Worm (Caenorhabditis elegans) whole organism, mixed stage, embryonic: ENCODE results near the gene spig-1.
"Not testable (repeated sequence)": the region's sequence is repeated elsewhere in the genome, so short reads cannot be mapped to it uniquely, and the experiment has no call there.

Experiments used
- M03D4.4 ChIP-seq: sonication (generic microtip); optimal IDR thresholded peaks from 2 replicates; lab custom pipeline; 2017; ENCODE audit warnings: mild to moderate bottlenecking, missing genetic modification characterization, missing compliant biosample characterization
- bed-3 ChIP-seq: fragments of 200-800 bp; sonication (Bioruptor generic); optimal IDR thresholded peaks from 3 replicates; lab custom pipeline; 2018; ENCODE audit warnings: mild to moderate bottlenecking, missing genetic modification characterization, moderate library complexity, missing compliant biosample characterization
- blmp-1 ChIP-seq: fragments of 150-350 bp; optimal IDR thresholded peaks from 2 replicates; lab custom pipeline; 2014; ENCODE audit warnings: missing biosample characterization, missing genetic modification characterization
- ceh-39 ChIP-seq: fragments of 150-350 bp; optimal IDR thresholded peaks from 2 replicates; lab custom pipeline; 2014; ENCODE audit warnings: missing biosample characterization, missing genetic modification characterization
- ceh-43 ChIP-seq: fragments of 200-800 bp; sonication (Bioruptor generic); optimal IDR thresholded peaks from 2 replicates; lab custom pipeline; 2018; ENCODE audit warnings: mild to moderate bottlenecking, missing genetic modification characterization, moderate library complexity, missing compliant biosample characterization
- ceh-83 ChIP-seq: fragments of 200-800 bp; sonication (Bioruptor generic); optimal IDR thresholded peaks from 2 replicates; lab custom pipeline; 2018; ENCODE audit warnings: mild to moderate bottlenecking, missing genetic modification characterization, missing compliant biosample characterization
- ces-1 ChIP-seq: fragments of 150-350 bp; optimal IDR thresholded peaks from 2 replicates; lab custom pipeline; 2014; ENCODE audit warnings: missing biosample characterization, missing genetic modification reagents, missing genetic modification characterization
- cnd-1 ChIP-seq: fragments of 200-800 bp; sonication (Bioruptor generic); optimal IDR thresholded peaks from 2 replicates; lab custom pipeline; 2018; ENCODE audit warnings: mild to moderate bottlenecking, missing genetic modification characterization, missing compliant biosample characterization
- drap-1 ChIP-seq: fragments of 200-800 bp; sonication (Bioruptor generic); optimal IDR thresholded peaks from 3 replicates; lab custom pipeline; 2018; ENCODE audit warnings: mild to moderate bottlenecking, missing genetic modification characterization, missing compliant biosample characterization
- elt-1 ChIP-seq: sonication (generic microtip); optimal IDR thresholded peaks from 2 replicates; lab custom pipeline; 2017; ENCODE audit warnings: missing genetic modification characterization, mild to moderate bottlenecking, missing compliant biosample characterization, antibody characterized with exemption, moderate library complexity, borderline replicate concordance; ENCODE audit not compliant: insufficient read depth
- elt-3 ChIP-seq: fragments of 150-350 bp; optimal IDR thresholded peaks from 2 replicates; lab custom pipeline; 2014; ENCODE audit warnings: missing biosample characterization, missing genetic modification characterization
- flh-1 ChIP-seq: fragments of 200-800 bp; sonication (Bioruptor generic); optimal IDR thresholded peaks from 2 replicates; lab custom pipeline; 2018; ENCODE audit warnings: mild to moderate bottlenecking, missing genetic modification characterization, moderate library complexity, missing compliant biosample characterization
- ham-2 ChIP-seq: fragments of 200-800 bp; sonication (Bioruptor generic); optimal IDR thresholded peaks from 2 replicates; lab custom pipeline; 2018; ENCODE audit warnings: mild to moderate bottlenecking, missing genetic modification characterization, missing compliant biosample characterization
- hlh-1 ChIP-seq: fragments of 150-350 bp; optimal IDR thresholded peaks from 2 replicates; lab custom pipeline; 2014; ENCODE audit warnings: missing biosample characterization, missing genetic modification reagents, missing genetic modification characterization
- lin-13 ChIP-seq: fragments of 150-350 bp; optimal IDR thresholded peaks from 2 replicates; lab custom pipeline; 2014; ENCODE audit warnings: missing biosample characterization, missing genetic modification characterization
- lin-32 ChIP-seq: fragments of 200-800 bp; sonication (Bioruptor generic); optimal IDR thresholded peaks from 2 replicates; lab custom pipeline; 2018; ENCODE audit warnings: mild to moderate bottlenecking, missing genetic modification characterization, missing compliant biosample characterization
- lsy-2 ChIP-seq: fragments of 150-350 bp; optimal IDR thresholded peaks from 2 replicates; lab custom pipeline; 2014; ENCODE audit warnings: missing biosample characterization, missing genetic modification characterization
- mab-5 ChIP-seq: fragments of 150-350 bp; optimal IDR thresholded peaks from 2 replicates; lab custom pipeline; 2014; ENCODE audit warnings: missing biosample characterization, missing genetic modification characterization
- mep-1 ChIP-seq: fragments of 150-350 bp; optimal IDR thresholded peaks from 2 replicates; lab custom pipeline; 2017; ENCODE audit warnings: missing biosample characterization, missing genetic modification reagents, missing genetic modification characterization, inconsistent platforms
- mls-2 ChIP-seq: sonication (generic microtip); optimal IDR thresholded peaks from 2 replicates; lab custom pipeline; 2016; ENCODE audit warnings: mild to moderate bottlenecking, missing genetic modification characterization, moderate library complexity, missing compliant biosample characterization
- nhr-12 ChIP-seq: fragments of 150-350 bp; optimal IDR thresholded peaks from 2 replicates; lab custom pipeline; 2014; ENCODE audit warnings: missing biosample characterization, missing genetic modification characterization
- nhr-2 ChIP-seq: fragments of 150-350 bp; optimal IDR thresholded peaks from 2 replicates; lab custom pipeline; 2014; ENCODE audit warnings: missing biosample characterization, missing genetic modification characterization
- nhr-237 ChIP-seq: fragments of 150-350 bp; optimal IDR thresholded peaks from 2 replicates; lab custom pipeline; 2014; ENCODE audit warnings: missing biosample characterization, missing genetic modification characterization
- nhr-28 ChIP-seq: fragments of 150-350 bp; optimal IDR thresholded peaks from 2 replicates; lab custom pipeline; 2014; ENCODE audit warnings: missing biosample characterization, missing genetic modification characterization
- nhr-76 ChIP-seq: sonication (generic microtip); optimal IDR thresholded peaks from 2 replicates; lab custom pipeline; 2017; ENCODE audit warnings: missing biosample characterization, missing genetic modification characterization
- pha-4 ChIP-seq: fragments of 150-350 bp; optimal IDR thresholded peaks from 2 replicates; lab custom pipeline; 2018; ENCODE audit warnings: missing biosample characterization, missing genetic modification reagents, missing genetic modification characterization
- sem-2 ChIP-seq: fragments of 200-800 bp; sonication (Bioruptor generic); optimal IDR thresholded peaks from 2 replicates; lab custom pipeline; 2018; ENCODE audit warnings: mild to moderate bottlenecking, missing genetic modification characterization, missing compliant biosample characterization
- snpc-4 ChIP-seq: fragments of 150-350 bp; optimal IDR thresholded peaks from 2 replicates; lab custom pipeline; 2014; ENCODE audit warnings: missing biosample characterization, missing genetic modification characterization
- sptf-1 ChIP-seq: sonication (generic microtip); optimal IDR thresholded peaks from 2 replicates; lab custom pipeline; 2017; ENCODE audit warnings: mild to moderate bottlenecking, missing genetic modification characterization, moderate library complexity, missing compliant biosample characterization
- tbx-8 ChIP-seq: fragments of 200-800 bp; sonication (Bioruptor generic); optimal IDR thresholded peaks from 2 replicates; lab custom pipeline; 2018; ENCODE audit warnings: mild to moderate bottlenecking, missing genetic modification characterization, moderate library complexity, missing compliant biosample characterization
- unc-120 ChIP-seq: sonication (generic microtip); optimal IDR thresholded peaks from 2 replicates; lab custom pipeline; 2017; ENCODE audit warnings: missing genetic modification characterization, missing compliant biosample characterization; ENCODE audit not compliant: poor library complexity, severe bottlenecking
- unc-39 ChIP-seq: fragments of 150-350 bp; optimal IDR thresholded peaks from 2 replicates; lab custom pipeline; 2014; ENCODE audit warnings: missing biosample characterization, missing genetic modification characterization
- unc-62 ChIP-seq: fragments of 150-350 bp; optimal IDR thresholded peaks from 2 replicates; lab custom pipeline; 2014; ENCODE audit warnings: missing biosample characterization, missing genetic modification reagents, missing genetic modification characterization
- zip-8 ChIP-seq: fragments of 150-350 bp; optimal IDR thresholded peaks from 2 replicates; lab custom pipeline; 2014; ENCODE audit warnings: missing biosample characterization, missing genetic modification characterization
- ztf-11 ChIP-seq: fragments of 150-350 bp; optimal IDR thresholded peaks from 2 replicates; lab custom pipeline; 2014; ENCODE audit warnings: missing biosample characterization, missing genetic modification characterization

The spig-1 gene

ce11 chrV:7057795-7058194 lies 6.3 kb downstream of the spig-1 start, which contains the start of gene Y57E12AL.2:
Y57E12AL.2 (plus strand) TSS chrV:7058095.
- TF ChIP-seq nhr-2, mls-2, unc-120 (tag; lab: Kevin White, UChicago): not testable (repeated sequence)

- TF ChIP-seq ztf-11 (tag; lab: Kevin White, UChicago) (no peak), cnd-1 (tag; lab: Kevin White, UChicago) (no peak), elt-1 (tag; lab: Kevin White, UChicago) (no peak), lin-32 (no peak), elt-3 (tag; lab: Kevin White, UChicago) (no peak), ceh-43 (GFP tag; lab: Kevin White, UChicago) (no peak), lin-13 (tag; lab: Kevin White, UChicago) (no peak), nhr-76 (no peak), flh-1 (GFP tag; lab: Kevin White, UChicago) (no peak), ces-1 (GFP tag; lab: Kevin White, UChicago) (no peak), zip-8 (no peak), mab-5 (no peak), M03D4.4 (tag; lab: Kevin White, UChicago) (no peak), ceh-39 (tag; lab: Kevin White, UChicago) (no peak), unc-120 (tag; lab: Kevin White, UChicago) (no peak), tbx-8 (no peak), drap-1 (GFP tag; lab: Kevin White, UChicago) (no peak)
Observed at ce11 chrV:7059350-7059749, 7.8 kb downstream of the spig-1 start, which contains the start of gene mdt-6. mdt-6 (minus strand) TSS chrV:7059624.

ce11 chrV:7060396-7060795 lies 8.9 kb downstream of the spig-1 start, which contains the start of the genes Y57E12AL.6 and Y57E12AL.1:
Y57E12AL.6 (minus strand) TSS chrV:7060470.
Y57E12AL.1 (plus strand) TSS chrV:7060530.
- TF ChIP-seq nhr-237 (tag; lab: Kevin White, UChicago) = peak; percentile 67
- peak; percentile 89 for TF ChIP-seq sptf-1 (tag; lab: Kevin White, UChicago)
- peak; percentile 80 for TF ChIP-seq lin-13 (tag; lab: Kevin White, UChicago)
- TF ChIP-seq unc-39 = no peak
- TF ChIP-seq mep-1 (tag; lab: Kevin White, UChicago) = peak; percentile 71
- TF ChIP-seq flh-1 (GFP tag; lab: Kevin White, UChicago) = no peak
- TF ChIP-seq ceh-83 = no peak
- TF ChIP-seq mls-2 (tag; lab: Kevin White, UChicago) = peak; percentile 72
- TF ChIP-seq blmp-1 = no peak
- peak; percentile 39 for TF ChIP-seq bed-3 (GFP tag; lab: Kevin White, UChicago)
- TF ChIP-seq lin-32 = peak; percentile 12
- peak; percentile 71 for TF ChIP-seq zip-8
- no peak for TF ChIP-seq snpc-4 (tag; lab: Kevin White, UChicago)
- peak; percentile 56 for TF ChIP-seq ceh-39 (tag; lab: Kevin White, UChicago)
- TF ChIP-seq ham-2 (GFP tag; lab: Kevin White, UChicago) = peak; percentile 14
- peak; percentile 35 for TF ChIP-seq hlh-1
- TF ChIP-seq drap-1 (GFP tag; lab: Kevin White, UChicago) = peak; percentile 1
- no peak for TF ChIP-seq tbx-8
- peak; percentile 37 for TF ChIP-seq ces-1 (GFP tag; lab: Kevin White, UChicago)
- TF ChIP-seq nhr-12 (tag; lab: Kevin White, UChicago) = no peak
- no peak for TF ChIP-seq mab-5
- peak; percentile 55 for TF ChIP-seq unc-120 (tag; lab: Kevin White, UChicago)
- TF ChIP-seq nhr-76 = no peak
- TF ChIP-seq ceh-43 (GFP tag; lab: Kevin White, UChicago) = peak; percentile 68
- TF ChIP-seq cnd-1 (tag; lab: Kevin White, UChicago) = peak; percentile 53
- peak; percentile 11 for TF ChIP-seq sem-2 (GFP tag; lab: Kevin White, UChicago)
- TF ChIP-seq M03D4.4 (tag; lab: Kevin White, UChicago) = peak; percentile 78
- no peak for TF ChIP-seq elt-1 (tag; lab: Kevin White, UChicago)
- TF ChIP-seq nhr-2 (tag; lab: Kevin White, UChicago) = no peak
- TF ChIP-seq ztf-11 (tag; lab: Kevin White, UChicago) = no peak
- TF ChIP-seq elt-3 (tag; lab: Kevin White, UChicago) = no peak
- TF ChIP-seq unc-62 (GFP tag; lab: Kevin White, UChicago) = peak; percentile 10
- peak; percentile 73 for TF ChIP-seq lsy-2
- TF ChIP-seq nhr-28 (tag; lab: Kevin White, UChicago) = no peak
- peak; percentile 23 for TF ChIP-seq pha-4 (tag; lab: Kevin White, UChicago)
